Fruit fly (Drosophila melanogaster) whole organism, larva: ENCODE results near the gene Apt1.
A peak's percentile ranks its signal among the peaks of the same experiment; 100 is the strongest.
"Not testable (repeated sequence)": the region's sequence is repeated elsewhere in the genome, so short reads cannot be mapped to it uniquely, and the experiment has no call there.

Experiments used
- noc ChIP-seq: fragments of 200-800 bp; sonication (Bioruptor generic); optimal IDR thresholded peaks from 3 replicates; lab custom pipeline; 2019; ENCODE audit warnings: missing biosample characterization, mild to moderate bottlenecking, missing genetic modification characterization, moderate library complexity

Apt1 gene

dm6 chr3L:11627819-11628483 lies at the start of gene Apt1:
Gene Apt1 (plus strand): TSS chr3L:11628037.
- TF ChIP-seq noc (tag; lab: Kevin White, UChicago), result peak; percentile 0

dm6 chr3L:11578211-11578673 lies 49.6 kb upstream of the Apt1 start, which contains the start of gene CG33270:
Gene CG33270 (minus strand): TSS chr3L:11578623.
- TF ChIP-seq noc (tag; lab: Kevin White, UChicago), result no peak

- TF ChIP-seq noc (tag; lab: Kevin White, UChicago), result no peak
These were observed 49.0 kb upstream of the Apt1 start for dm6 chr3L:11578847-11579246.

DNA sequence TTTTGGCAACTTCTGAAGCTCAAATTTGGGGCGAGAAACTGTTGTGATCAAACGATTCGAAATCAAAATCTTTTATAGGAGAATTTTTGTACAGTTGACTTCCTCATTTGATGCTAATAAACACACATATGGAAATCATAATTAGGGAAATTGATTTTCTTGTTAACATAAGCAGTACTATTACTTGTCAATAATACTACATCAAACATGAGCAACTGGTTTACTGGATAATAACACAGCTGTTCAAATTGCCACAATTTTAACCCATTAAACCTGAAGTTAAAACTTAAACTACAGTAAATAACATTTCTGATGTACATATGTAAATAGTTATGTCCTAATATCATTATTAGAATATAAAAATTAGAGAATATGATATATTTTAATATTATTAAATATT lies 47.9 kb upstream of the Apt1 start, which contains the start of gene CG43390:
Gene CG43390 (minus strand): TSS at position 32 of the 400 bp plus-strand sequence.
- no peak for TF ChIP-seq noc (tag; lab: Kevin White, UChicago)

- no peak for TF ChIP-seq noc (tag; lab: Kevin White, UChicago)
These were observed 46.9 kb upstream of the Apt1 start, which contains the start of gene CG43391 for dm6 chr3L:11580919-11581318. Gene CG43391 (minus strand): TSS chr3L:11581019.

dm6 chr3L:11582097-11582496 lies 45.7 kb upstream of the Apt1 start, which contains the start of gene CG33269:
Gene CG33269 (minus strand): TSS chr3L:11582197.
- no peak for TF ChIP-seq noc (tag; lab: Kevin White, UChicago)

DNA sequence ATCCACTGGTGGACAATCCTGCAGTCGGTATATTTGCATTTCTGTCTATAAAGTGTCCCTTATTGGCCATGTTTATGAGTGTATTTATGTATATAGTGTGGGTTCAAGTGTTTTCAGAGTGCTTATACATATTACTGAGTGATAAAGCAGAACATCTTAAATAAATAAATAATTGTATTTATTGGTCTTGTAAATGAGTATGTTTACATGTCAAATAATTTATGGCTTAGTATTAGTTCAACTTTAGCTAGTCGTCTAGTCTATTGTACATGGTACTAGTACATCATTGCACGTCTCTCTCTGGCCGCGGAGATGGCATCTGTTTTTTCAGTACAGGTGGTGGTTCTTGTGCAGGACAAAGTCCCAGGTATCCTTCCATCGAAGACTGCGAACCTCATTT lies 43.9 kb upstream of the Apt1 start, which contains the start of gene CG32086:
Gene CG32086 (minus strand): TSS at position 101 of the 400 bp plus-strand sequence.
- no peak for TF ChIP-seq noc (tag; lab: Kevin White, UChicago)

DNA sequence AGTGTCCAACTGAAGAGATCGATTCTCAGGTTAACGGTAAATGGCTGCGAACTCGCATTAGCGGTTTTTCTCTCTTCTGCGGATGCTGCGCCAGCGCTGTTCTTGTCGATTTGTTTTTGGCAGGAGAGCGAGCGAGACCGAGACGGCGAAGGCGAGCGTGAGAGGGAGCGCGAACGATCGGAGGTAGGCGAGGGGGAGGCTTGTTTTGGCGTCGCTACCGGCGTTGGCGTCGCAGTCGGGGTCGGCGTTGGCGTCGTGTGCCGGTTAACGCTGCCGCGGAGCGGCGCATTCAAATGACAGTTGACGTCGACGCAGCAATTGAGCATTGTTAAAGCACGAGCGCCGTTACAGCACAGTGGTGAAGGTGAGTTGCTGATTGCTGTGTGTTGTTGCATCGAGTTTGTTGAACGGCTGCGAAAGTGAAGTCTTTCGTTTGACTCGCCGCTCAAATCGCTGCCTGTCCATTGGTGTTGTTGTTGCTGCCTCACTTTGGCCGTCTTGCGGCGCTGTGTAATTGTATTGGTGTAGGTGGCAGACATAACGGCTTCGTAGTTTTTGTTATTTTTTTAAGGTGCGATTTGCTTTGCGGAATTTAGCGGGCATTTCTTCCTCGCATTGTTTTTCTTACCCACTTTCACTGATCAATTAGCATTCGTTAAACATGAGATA lies 40.9 kb upstream of the Apt1 start:
- no peak for TF ChIP-seq noc (tag; lab: Kevin White, UChicago)

DNA sequence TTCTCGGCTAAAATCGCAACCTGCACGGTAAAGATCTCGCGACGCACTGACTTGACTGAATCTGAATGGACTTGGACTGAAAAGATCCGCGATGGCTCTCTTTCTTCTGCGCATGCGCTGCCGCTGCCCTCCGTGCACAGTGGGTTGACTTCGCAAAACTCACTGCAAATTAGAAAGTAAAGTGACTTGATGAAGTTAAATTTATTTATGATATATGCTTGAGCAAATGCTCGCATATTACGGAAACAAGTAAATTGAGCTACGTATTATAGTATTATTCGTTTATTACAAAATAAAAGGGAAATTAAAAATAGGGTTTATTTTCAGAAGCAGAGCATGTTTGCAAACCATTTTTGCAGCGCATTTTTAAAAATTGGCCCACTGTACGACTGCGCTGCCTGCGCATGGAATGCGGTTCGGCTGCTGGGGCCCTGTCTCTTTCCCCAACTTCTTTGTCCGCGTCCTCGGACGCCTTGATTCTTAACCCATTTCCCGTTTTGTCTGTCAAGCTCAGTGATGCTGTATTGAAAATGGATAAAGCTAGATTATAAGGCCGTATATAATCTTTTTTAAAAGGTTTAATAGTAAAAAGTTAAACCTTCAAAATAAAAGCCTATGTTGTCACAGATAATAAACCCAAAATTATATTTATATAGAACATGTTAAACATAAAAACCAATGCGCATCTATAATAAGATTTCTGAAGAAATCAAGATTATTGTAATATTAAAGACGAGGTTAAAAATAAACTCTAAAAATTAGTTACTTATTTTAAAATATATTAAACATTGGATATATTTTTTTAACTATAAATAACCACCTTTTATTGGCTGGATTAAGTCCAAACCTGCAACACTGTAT lies 39.9 kb upstream of the Apt1 start, which contains the start of gene rt:
Gene rt (minus strand): TSS at position 51 of the 861 bp plus-strand sequence.
- no peak for TF ChIP-seq noc (tag; lab: Kevin White, UChicago)

DNA sequence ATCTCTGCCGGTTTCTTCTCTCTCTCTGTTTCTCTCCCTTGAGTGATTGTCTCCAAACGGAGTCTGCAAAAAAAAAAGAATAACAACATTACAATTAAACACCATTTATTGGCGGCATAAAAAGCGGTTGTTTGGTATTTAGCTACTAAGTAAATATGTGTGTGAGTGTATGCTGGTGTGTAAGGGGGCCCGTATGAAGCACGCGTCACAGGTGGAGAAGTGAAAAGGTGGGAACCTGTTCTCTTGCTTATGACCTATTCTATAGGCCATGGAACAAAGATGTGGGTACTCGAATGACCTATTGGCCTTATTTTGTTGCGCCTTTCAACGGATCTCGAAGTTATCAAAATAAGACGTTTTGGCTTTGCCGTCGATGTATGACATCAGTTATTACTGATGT lies 39.2 kb upstream of the Apt1 start:
- no peak for TF ChIP-seq noc (tag; lab: Kevin White, UChicago)

dm6 chr3L:11589395-11589794 lies 38.4 kb upstream of the Apt1 start, which contains the start of gene CG7377:
Gene CG7377 (plus strand): TSS chr3L:11589695.
- TF ChIP-seq noc (tag; lab: Kevin White, UChicago), result not testable (repeated sequence)

dm6 chr3L:11591131-11591530 lies 36.7 kb upstream of the Apt1 start, which contains the start of gene CG33268:
Gene CG33268 (minus strand): TSS chr3L:11591231.
- TF ChIP-seq noc (tag; lab: Kevin White, UChicago), result no peak

DNA sequence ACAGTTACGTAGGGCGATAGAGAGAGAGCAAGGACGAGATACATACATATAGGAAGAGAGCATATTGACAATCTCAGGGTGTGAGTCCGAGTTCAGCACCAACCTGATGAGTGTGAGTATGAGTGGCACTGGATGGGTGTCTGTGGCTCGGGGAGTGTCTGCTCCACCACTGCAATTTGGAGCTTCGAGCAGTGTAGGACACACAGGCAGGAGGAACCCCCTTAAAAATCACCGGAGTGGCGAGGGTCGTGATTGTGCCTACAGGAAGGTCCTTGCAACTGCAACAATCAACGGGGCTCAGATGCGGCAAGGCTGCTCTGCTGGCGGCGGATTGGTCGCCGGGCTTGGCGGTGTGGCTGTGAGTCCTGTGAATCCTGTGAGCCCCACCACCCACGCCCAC lies 36.0 kb upstream of the Apt1 start:
- no peak for TF ChIP-seq noc (tag; lab: Kevin White, UChicago)

dm6 chr3L:11593778-11594177 lies 34.1 kb upstream of the Apt1 start:
- no peak for TF ChIP-seq noc (tag; lab: Kevin White, UChicago)

DNA sequence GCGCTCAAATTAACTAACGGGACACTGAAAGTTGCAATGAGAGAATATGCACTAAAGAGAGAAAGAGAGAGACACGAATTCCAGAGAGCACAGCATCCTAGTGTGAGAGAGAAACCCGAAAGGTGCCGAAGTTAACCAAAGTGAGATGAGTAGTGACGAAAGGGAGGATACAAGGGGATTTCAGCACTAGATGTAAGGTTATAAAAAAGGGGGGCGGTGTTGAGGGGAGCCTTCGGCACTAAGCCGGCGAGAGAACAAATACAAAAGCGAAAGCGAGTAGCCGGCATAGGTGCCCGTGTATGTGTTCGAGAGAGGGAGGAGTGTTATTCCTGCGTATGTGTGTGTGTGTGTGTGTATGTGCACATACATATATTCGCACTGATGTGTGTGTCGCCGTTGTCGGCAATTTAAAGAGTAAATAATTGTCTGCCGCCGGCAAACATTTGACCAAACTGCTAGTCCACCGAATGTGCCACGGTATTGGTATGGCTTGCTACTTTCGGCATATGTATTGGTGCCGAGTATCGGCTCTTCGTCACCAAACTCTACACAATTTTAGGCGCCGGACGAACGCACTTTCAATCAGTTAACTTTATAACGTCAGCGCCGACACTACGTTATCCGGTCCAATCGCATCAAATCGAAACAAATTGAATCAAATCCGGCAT lies 31.1 kb upstream of the Apt1 start, which contains the start of gene CG7368:
Gene CG7368 (plus strand): TSS at position 618 of the 668 bp plus-strand sequence.
- no peak for TF ChIP-seq noc (tag; lab: Kevin White, UChicago)
